Worm (Caenorhabditis elegans) whole organism, mixed stage, embryonic: ENCODE measurements around the gene lem-2.

ENCODE experiments used
- flh-1 ChIP-seq: fragments of 200-800 bp; sonication (Bioruptor generic); optimal IDR thresholded peaks from 2 replicates; lab custom pipeline; 2018; ENCODE audit warnings: mild to moderate bottlenecking, missing genetic modification characterization, moderate library complexity, missing compliant biosample characterization
- hlh-1 ChIP-seq: fragments of 150-350 bp; optimal IDR thresholded peaks from 2 replicates; lab custom pipeline; 2014; ENCODE audit warnings: missing biosample characterization, missing genetic modification reagents, missing genetic modification characterization
- nhr-237 ChIP-seq: fragments of 150-350 bp; optimal IDR thresholded peaks from 2 replicates; lab custom pipeline; 2014; ENCODE audit warnings: missing biosample characterization, missing genetic modification characterization
- pha-4 ChIP-seq: fragments of 150-350 bp; optimal IDR thresholded peaks from 2 replicates; lab custom pipeline; 2018; ENCODE audit warnings: missing biosample characterization, missing genetic modification reagents, missing genetic modification characterization
- unc-62 ChIP-seq: fragments of 150-350 bp; optimal IDR thresholded peaks from 2 replicates; lab custom pipeline; 2014; ENCODE audit warnings: missing biosample characterization, missing genetic modification reagents, missing genetic modification characterization
- ztf-11 ChIP-seq: fragments of 150-350 bp; optimal IDR thresholded peaks from 2 replicates; lab custom pipeline; 2014; ENCODE audit warnings: missing biosample characterization, missing genetic modification characterization

- TF ChIP-seq flh-1 (GFP tag; lab: Kevin White, UChicago) (no peak), unc-62 (no peak), pha-4 (peak; percentile 41), ztf-11 (tag; lab: Kevin White, UChicago) (no peak), hlh-1 (tag; lab: Kevin White, UChicago) (no peak), nhr-237 (no peak)
These were observed 25.6 kb upstream of the lem-2 start for ce11 chrII:14037484-14038303.
